Worm (Caenorhabditis elegans) whole organism, mixed stage, embryonic: Measurements from ENCODE around the gene che-2.

Experiments
- M03D4.4 ChIP-seq: sonication (generic microtip); optimal IDR thresholded peaks from 2 replicates; lab custom pipeline; 2017; ENCODE audit warnings: mild to moderate bottlenecking, missing genetic modification characterization, missing compliant biosample characterization
- bed-3 ChIP-seq: fragments of 200-800 bp; sonication (Bioruptor generic); optimal IDR thresholded peaks from 3 replicates; lab custom pipeline; 2018; ENCODE audit warnings: mild to moderate bottlenecking, missing genetic modification characterization, moderate library complexity, missing compliant biosample characterization
- blmp-1 ChIP-seq: fragments of 150-350 bp; optimal IDR thresholded peaks from 2 replicates; lab custom pipeline; 2014; ENCODE audit warnings: missing biosample characterization, missing genetic modification characterization
- ceh-39 ChIP-seq: fragments of 150-350 bp; optimal IDR thresholded peaks from 2 replicates; lab custom pipeline; 2014; ENCODE audit warnings: missing biosample characterization, missing genetic modification characterization
- ceh-43 ChIP-seq: fragments of 200-800 bp; sonication (Bioruptor generic); optimal IDR thresholded peaks from 2 replicates; lab custom pipeline; 2018; ENCODE audit warnings: mild to moderate bottlenecking, missing genetic modification characterization, moderate library complexity, missing compliant biosample characterization
- ceh-83 ChIP-seq: fragments of 200-800 bp; sonication (Bioruptor generic); optimal IDR thresholded peaks from 2 replicates; lab custom pipeline; 2018; ENCODE audit warnings: mild to moderate bottlenecking, missing genetic modification characterization, missing compliant biosample characterization
- ces-1 ChIP-seq: fragments of 150-350 bp; optimal IDR thresholded peaks from 2 replicates; lab custom pipeline; 2014; ENCODE audit warnings: missing biosample characterization, missing genetic modification reagents, missing genetic modification characterization
- cnd-1 ChIP-seq: fragments of 200-800 bp; sonication (Bioruptor generic); optimal IDR thresholded peaks from 2 replicates; lab custom pipeline; 2018; ENCODE audit warnings: mild to moderate bottlenecking, missing genetic modification characterization, missing compliant biosample characterization
- drap-1 ChIP-seq: fragments of 200-800 bp; sonication (Bioruptor generic); optimal IDR thresholded peaks from 3 replicates; lab custom pipeline; 2018; ENCODE audit warnings: mild to moderate bottlenecking, missing genetic modification characterization, missing compliant biosample characterization
- elt-1 ChIP-seq: sonication (generic microtip); optimal IDR thresholded peaks from 2 replicates; lab custom pipeline; 2017; ENCODE audit warnings: missing genetic modification characterization, mild to moderate bottlenecking, missing compliant biosample characterization, antibody characterized with exemption, moderate library complexity, borderline replicate concordance; ENCODE audit not compliant: insufficient read depth
- elt-3 ChIP-seq: fragments of 150-350 bp; optimal IDR thresholded peaks from 2 replicates; lab custom pipeline; 2014; ENCODE audit warnings: missing biosample characterization, missing genetic modification characterization
- flh-1 ChIP-seq: fragments of 200-800 bp; sonication (Bioruptor generic); optimal IDR thresholded peaks from 2 replicates; lab custom pipeline; 2018; ENCODE audit warnings: mild to moderate bottlenecking, missing genetic modification characterization, moderate library complexity, missing compliant biosample characterization
- ham-2 ChIP-seq: fragments of 200-800 bp; sonication (Bioruptor generic); optimal IDR thresholded peaks from 2 replicates; lab custom pipeline; 2018; ENCODE audit warnings: mild to moderate bottlenecking, missing genetic modification characterization, missing compliant biosample characterization
- hlh-1 ChIP-seq: fragments of 150-350 bp; optimal IDR thresholded peaks from 2 replicates; lab custom pipeline; 2014; ENCODE audit warnings: missing biosample characterization, missing genetic modification reagents, missing genetic modification characterization
- lin-13 ChIP-seq: fragments of 150-350 bp; optimal IDR thresholded peaks from 2 replicates; lab custom pipeline; 2014; ENCODE audit warnings: missing biosample characterization, missing genetic modification characterization
- lin-32 ChIP-seq: fragments of 200-800 bp; sonication (Bioruptor generic); optimal IDR thresholded peaks from 2 replicates; lab custom pipeline; 2018; ENCODE audit warnings: mild to moderate bottlenecking, missing genetic modification characterization, missing compliant biosample characterization
- lsy-2 ChIP-seq: fragments of 150-350 bp; optimal IDR thresholded peaks from 2 replicates; lab custom pipeline; 2014; ENCODE audit warnings: missing biosample characterization, missing genetic modification characterization
- mab-5 ChIP-seq: fragments of 150-350 bp; optimal IDR thresholded peaks from 2 replicates; lab custom pipeline; 2014; ENCODE audit warnings: missing biosample characterization, missing genetic modification characterization
- mep-1 ChIP-seq: fragments of 150-350 bp; optimal IDR thresholded peaks from 2 replicates; lab custom pipeline; 2017; ENCODE audit warnings: missing biosample characterization, missing genetic modification reagents, missing genetic modification characterization, inconsistent platforms
- mls-2 ChIP-seq: sonication (generic microtip); optimal IDR thresholded peaks from 2 replicates; lab custom pipeline; 2016; ENCODE audit warnings: mild to moderate bottlenecking, missing genetic modification characterization, moderate library complexity, missing compliant biosample characterization
- nhr-12 ChIP-seq: fragments of 150-350 bp; optimal IDR thresholded peaks from 2 replicates; lab custom pipeline; 2014; ENCODE audit warnings: missing biosample characterization, missing genetic modification characterization
- nhr-2 ChIP-seq: fragments of 150-350 bp; optimal IDR thresholded peaks from 2 replicates; lab custom pipeline; 2014; ENCODE audit warnings: missing biosample characterization, missing genetic modification characterization
- nhr-237 ChIP-seq: fragments of 150-350 bp; optimal IDR thresholded peaks from 2 replicates; lab custom pipeline; 2014; ENCODE audit warnings: missing biosample characterization, missing genetic modification characterization
- nhr-28 ChIP-seq: fragments of 150-350 bp; optimal IDR thresholded peaks from 2 replicates; lab custom pipeline; 2014; ENCODE audit warnings: missing biosample characterization, missing genetic modification characterization
- nhr-76 ChIP-seq: sonication (generic microtip); optimal IDR thresholded peaks from 2 replicates; lab custom pipeline; 2017; ENCODE audit warnings: missing biosample characterization, missing genetic modification characterization
- pha-4 ChIP-seq: fragments of 150-350 bp; optimal IDR thresholded peaks from 2 replicates; lab custom pipeline; 2018; ENCODE audit warnings: missing biosample characterization, missing genetic modification reagents, missing genetic modification characterization
- sem-2 ChIP-seq: fragments of 200-800 bp; sonication (Bioruptor generic); optimal IDR thresholded peaks from 2 replicates; lab custom pipeline; 2018; ENCODE audit warnings: mild to moderate bottlenecking, missing genetic modification characterization, missing compliant biosample characterization
- snpc-4 ChIP-seq: fragments of 150-350 bp; optimal IDR thresholded peaks from 2 replicates; lab custom pipeline; 2014; ENCODE audit warnings: missing biosample characterization, missing genetic modification characterization
- sptf-1 ChIP-seq: sonication (generic microtip); optimal IDR thresholded peaks from 2 replicates; lab custom pipeline; 2017; ENCODE audit warnings: mild to moderate bottlenecking, missing genetic modification characterization, moderate library complexity, missing compliant biosample characterization
- tbx-8 ChIP-seq: fragments of 200-800 bp; sonication (Bioruptor generic); optimal IDR thresholded peaks from 2 replicates; lab custom pipeline; 2018; ENCODE audit warnings: mild to moderate bottlenecking, missing genetic modification characterization, moderate library complexity, missing compliant biosample characterization
- unc-120 ChIP-seq: sonication (generic microtip); optimal IDR thresholded peaks from 2 replicates; lab custom pipeline; 2017; ENCODE audit warnings: missing genetic modification characterization, missing compliant biosample characterization; ENCODE audit not compliant: poor library complexity, severe bottlenecking
- unc-39 ChIP-seq: fragments of 150-350 bp; optimal IDR thresholded peaks from 2 replicates; lab custom pipeline; 2014; ENCODE audit warnings: missing biosample characterization, missing genetic modification characterization
- unc-62 ChIP-seq: fragments of 150-350 bp; optimal IDR thresholded peaks from 2 replicates; lab custom pipeline; 2014; ENCODE audit warnings: missing biosample characterization, missing genetic modification reagents, missing genetic modification characterization
- zip-8 ChIP-seq: fragments of 150-350 bp; optimal IDR thresholded peaks from 2 replicates; lab custom pipeline; 2014; ENCODE audit warnings: missing biosample characterization, missing genetic modification characterization
- ztf-11 ChIP-seq: fragments of 150-350 bp; optimal IDR thresholded peaks from 2 replicates; lab custom pipeline; 2014; ENCODE audit warnings: missing biosample characterization, missing genetic modification characterization

The che-2 gene

DNA sequence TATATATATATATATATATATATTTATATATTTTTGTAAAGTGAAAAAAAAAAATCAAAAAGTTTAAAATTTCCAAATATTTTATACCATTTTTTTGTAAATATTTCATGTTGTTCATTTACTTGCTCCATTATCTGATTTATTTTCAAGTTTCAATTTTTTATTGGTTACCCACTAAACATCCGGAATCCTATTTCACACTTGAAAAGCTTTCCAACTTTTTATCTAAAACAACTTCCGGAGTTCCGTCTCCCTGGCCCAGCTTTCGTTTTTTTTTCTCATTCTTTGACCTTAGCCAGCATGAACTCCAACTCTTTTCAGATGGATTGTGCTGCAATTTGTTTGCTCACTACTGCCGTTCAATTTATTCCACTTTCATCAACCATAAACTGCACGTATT is 5.0 kb upstream of the che-2 start, which contains the start of gene F38G1.3:
TSS of gene F38G1.3 (plus strand) at position 301 of the 400 bp plus-strand sequence.
- TF ChIP-seq hlh-1 (tag; lab: Kevin White, UChicago) (no peak), pha-4 (tag; lab: Kevin White, UChicago) (no peak), nhr-237 (tag; lab: Kevin White, UChicago) (no peak), ces-1 (GFP tag; lab: Kevin White, UChicago) (no peak), nhr-12 (tag; lab: Kevin White, UChicago) (no peak), flh-1 (GFP tag; lab: Kevin White, UChicago) (no peak), zip-8 (tag; lab: Kevin White, UChicago) (no peak), elt-3 (no peak), sem-2 (GFP tag; lab: Kevin White, UChicago) (no peak), elt-1 (tag; lab: Kevin White, UChicago) (no peak), blmp-1 (tag; lab: Kevin White, UChicago) (no peak), ztf-11 (no peak), lin-13 (tag; lab: Kevin White, UChicago) (no peak), mab-5 (no peak), bed-3 (GFP tag; lab: Kevin White, UChicago) (no peak), mep-1 (tag; lab: Kevin White, UChicago) (no peak), ceh-83 (GFP tag; lab: Kevin White, UChicago) (no peak), nhr-2 (tag; lab: Kevin White, UChicago) (no peak)

DNA sequence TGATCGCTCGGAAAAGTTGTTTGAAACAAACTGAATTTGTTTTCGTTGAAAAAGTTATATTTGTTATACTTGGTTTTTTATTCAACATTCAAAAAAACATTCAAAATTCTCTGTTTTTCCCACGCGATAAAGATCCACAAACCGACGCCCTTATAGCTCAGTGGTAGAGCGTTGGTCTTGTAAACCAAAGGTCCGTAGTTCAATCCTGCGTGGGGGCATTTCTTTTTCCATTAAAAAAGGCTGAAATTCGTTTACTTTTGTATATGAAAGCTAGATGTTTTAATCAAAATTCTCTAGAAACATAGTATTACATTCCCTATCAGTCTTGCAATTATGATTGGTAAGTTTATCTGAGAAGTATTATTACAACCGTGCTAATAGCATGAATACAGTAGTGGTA is 6.4 kb downstream of the che-2 start:
- TF ChIP-seq mep-1 (tag; lab: Kevin White, UChicago) (no peak), unc-62 (GFP tag; lab: Kevin White, UChicago) (no peak), mls-2 (tag; lab: Kevin White, UChicago) (no peak), drap-1 (GFP tag; lab: Kevin White, UChicago) (no peak), ham-2 (GFP tag; lab: Kevin White, UChicago) (no peak), elt-1 (tag; lab: Kevin White, UChicago) (no peak), blmp-1 (tag; lab: Kevin White, UChicago) (no peak), snpc-4 (tag; lab: Kevin White, UChicago) (no peak), lin-32 (GFP tag; lab: Kevin White, UChicago) (no peak), nhr-237 (tag; lab: Kevin White, UChicago) (no peak), nhr-12 (tag; lab: Kevin White, UChicago) (no peak), bed-3 (GFP tag; lab: Kevin White, UChicago) (no peak), nhr-76 (tag; lab: Kevin White, UChicago) (no peak)

DNA sequence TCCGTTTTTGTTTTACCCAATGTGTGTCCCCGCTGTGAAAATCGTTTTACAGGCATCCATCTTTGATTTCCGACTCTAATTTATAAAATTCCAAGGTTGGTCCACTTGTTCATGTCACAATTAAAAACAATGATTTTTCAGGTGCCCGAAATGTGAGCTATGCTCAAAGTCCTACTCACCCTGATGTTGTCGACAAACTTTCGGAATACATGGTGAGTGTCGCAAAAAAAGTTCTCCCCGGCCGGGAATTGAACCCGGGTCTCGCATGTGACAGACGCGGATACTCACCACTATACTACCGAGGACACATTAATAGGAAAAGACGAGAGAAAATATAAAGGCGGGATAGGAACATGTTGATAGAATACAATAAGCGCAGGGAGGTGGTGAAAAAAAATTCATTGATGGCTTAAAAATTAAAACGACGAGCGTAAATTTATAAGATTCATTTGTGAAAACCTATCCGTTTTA is 8.4 kb downstream of the che-2 start, which contains the start of gene egl-17:
TSS of gene egl-17 (plus strand) at position 51 of the 471 bp plus-strand sequence.
- peak; percentile 64 for TF ChIP-seq mep-1 (tag; lab: Kevin White, UChicago)
- TF ChIP-seq elt-1 (tag; lab: Kevin White, UChicago), result no peak
- TF ChIP-seq ztf-11, result peak; percentile 46
- peak; percentile 88 for TF ChIP-seq flh-1 (GFP tag; lab: Kevin White, UChicago)
- peak; percentile 41 for TF ChIP-seq nhr-28
- TF ChIP-seq nhr-76 (tag; lab: Kevin White, UChicago), result no peak
- peak; percentile 20 for TF ChIP-seq lin-13 (tag; lab: Kevin White, UChicago)
- TF ChIP-seq ceh-43, result peak; percentile 91
- TF ChIP-seq nhr-12 (tag; lab: Kevin White, UChicago), result peak; percentile 71
- peak; percentile 96 for TF ChIP-seq ceh-83 (GFP tag; lab: Kevin White, UChicago)
- peak; percentile 61 for TF ChIP-seq ces-1 (GFP tag; lab: Kevin White, UChicago)
- peak; percentile 96 for TF ChIP-seq cnd-1 (tag; lab: Kevin White, UChicago)
- no peak for TF ChIP-seq ceh-39 (tag; lab: Kevin White, UChicago)
- TF ChIP-seq sptf-1 (tag; lab: Kevin White, UChicago), result peak; percentile 97
- peak; percentile 34 for TF ChIP-seq elt-3
- TF ChIP-seq pha-4 (tag; lab: Kevin White, UChicago), result peak; percentile 57
- TF ChIP-seq unc-120 (tag; lab: Kevin White, UChicago), result peak; percentile 88
- TF ChIP-seq lin-32 (GFP tag; lab: Kevin White, UChicago), result peak; percentile 91
- TF ChIP-seq sem-2 (GFP tag; lab: Kevin White, UChicago), result peak; percentile 87
- no peak for TF ChIP-seq unc-39 (tag; lab: Kevin White, UChicago)
- TF ChIP-seq mab-5, result no peak
- TF ChIP-seq zip-8 (tag; lab: Kevin White, UChicago), result no peak
- TF ChIP-seq drap-1 (GFP tag; lab: Kevin White, UChicago), result peak; percentile 97
- TF ChIP-seq ham-2 (GFP tag; lab: Kevin White, UChicago), result peak; percentile 88
- peak; percentile 89 for TF ChIP-seq bed-3 (GFP tag; lab: Kevin White, UChicago)
- peak; percentile 41 for TF ChIP-seq nhr-237 (tag; lab: Kevin White, UChicago)
- peak; percentile 91 for TF ChIP-seq tbx-8 (GFP tag; lab: Kevin White, UChicago)
- peak; percentile 46 for TF ChIP-seq lsy-2 (tag; lab: Kevin White, UChicago)
- peak; percentile 21 for TF ChIP-seq hlh-1 (tag; lab: Kevin White, UChicago)
- peak; percentile 74 for TF ChIP-seq unc-62 (GFP tag; lab: Kevin White, UChicago)
- no peak for TF ChIP-seq blmp-1 (tag; lab: Kevin White, UChicago)
- TF ChIP-seq M03D4.4, result peak; percentile 94
- TF ChIP-seq mls-2 (tag; lab: Kevin White, UChicago), result peak; percentile 97
- no peak for TF ChIP-seq snpc-4 (tag; lab: Kevin White, UChicago)
- TF ChIP-seq nhr-2 (tag; lab: Kevin White, UChicago), result no peak
